Worm (Caenorhabditis elegans) whole organism, late embryonic: ENCODE results near the gene egl-43.

Source experiments
- eyg-1 ChIP-seq: sonication (generic microtip); optimal IDR thresholded peaks from 2 replicates; lab custom pipeline; 2016; ENCODE audit warnings: missing genotype, missing genetic modification characterization, missing compliant biosample characterization
- fkh-10 ChIP-seq: fragments of 150-350 bp; optimal IDR thresholded peaks from 2 replicates; lab custom pipeline; 2014; ENCODE audit warnings: missing biosample characterization, missing genetic modification reagents, missing genetic modification characterization
- fkh-6 ChIP-seq: sonication (generic microtip); optimal IDR thresholded peaks from 2 replicates; lab custom pipeline; 2016; ENCODE audit warnings: missing genetic modification characterization, missing compliant biosample characterization
- unc-55 ChIP-seq: sonication (generic microtip); optimal IDR thresholded peaks from 2 replicates; lab custom pipeline; 2017; ENCODE audit warnings: missing biosample characterization, missing genetic modification reagents, missing genetic modification characterization

DNA sequence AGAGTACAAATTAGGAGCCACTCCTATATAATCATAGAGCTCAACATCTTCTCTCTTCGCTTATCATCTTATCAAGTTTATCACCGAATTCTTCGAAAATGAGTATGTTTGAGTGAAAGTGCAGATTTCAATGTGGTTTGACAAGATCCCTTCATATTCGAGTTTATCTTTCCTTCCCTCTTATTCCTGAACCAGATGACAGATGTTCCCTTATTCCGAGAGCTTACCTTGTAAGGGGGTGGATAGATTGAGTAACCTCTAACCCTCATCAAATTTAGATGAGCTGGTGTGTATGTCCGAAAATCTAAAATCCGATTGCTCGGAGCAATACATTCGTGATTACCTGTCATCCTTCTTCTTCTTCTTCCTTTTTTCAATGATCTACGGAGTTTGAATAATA is 6.3 kb upstream of the egl-43 start:
- no peak for TF ChIP-seq fkh-10 (GFP tag; lab: Kevin White, UChicago)
- TF ChIP-seq unc-55 (GFP tag; lab: Kevin White, UChicago), result no peak
- no peak for TF ChIP-seq fkh-6 (tag; lab: Kevin White, UChicago)
- TF ChIP-seq eyg-1 (tag; lab: Kevin White, UChicago), result no peak
